Worm (Caenorhabditis elegans): Measurements from ENCODE around the gene F40F8.11.

DNA sequence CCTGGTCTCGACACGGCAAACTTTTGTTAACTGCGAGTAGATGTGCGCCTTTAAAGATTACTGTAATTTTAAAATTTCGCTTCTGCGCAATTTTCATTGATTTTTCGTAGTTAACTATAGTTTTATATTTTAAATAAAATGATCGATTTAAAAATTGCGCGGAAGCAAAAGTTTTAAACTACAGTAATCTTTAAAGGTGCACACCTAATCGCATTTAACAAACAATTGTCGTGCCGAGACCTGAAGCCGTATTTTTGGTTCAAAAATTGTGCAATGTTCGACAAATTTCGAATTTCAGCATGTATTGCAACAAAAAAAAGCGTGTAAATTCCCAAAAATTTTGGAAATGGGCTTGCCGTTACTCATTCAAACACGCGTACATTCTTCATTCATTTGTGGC is 38.0 kb downstream of the F40F8.11 start:
- TF ChIP-seq Y95B8A.8 (GFP tag; IDR thresholded peaks at IDR 0.05) (no peak), hmg-1.2 (GFP tag; IDR thresholded peaks at IDR 0.05) (no peak)

All from whole organism, young adult.